Worm (Caenorhabditis elegans) whole organism, L3 larva: ENCODE results near the gene klp-18.

Source experiments
- ceh-9 ChIP-seq: sonication (generic microtip); optimal IDR thresholded peaks from 2 replicates; lab custom pipeline; 2018; ENCODE audit warnings: missing biosample characterization, missing genetic modification characterization
- unc-62 ChIP-seq: fragments of 150-350 bp; sonication (generic microtip); optimal IDR thresholded peaks from 4 replicates; lab custom pipeline; 2014; ENCODE audit warnings: missing biosample characterization, missing genetic modification reagents, missing genetic modification characterization

- TF ChIP-seq unc-62 (GFP tag; lab: Kevin White, UChicago) (no peak), ceh-9 (tag; lab: Kevin White, UChicago) (no peak)
These were observed 28.3 kb upstream of the klp-18 start, which contains the start of gene trxr-1 for ce11 chrIV:7011728-7012127.
